Worm (Caenorhabditis elegans) whole organism, early embryonic: ENCODE measurements around the gene srd-2.

ENCODE experiments used
- B0310.2 ChIP-seq: sonication (generic microtip); optimal IDR thresholded peaks from 2 replicates; lab custom pipeline; 2016; ENCODE audit warnings: mild to moderate bottlenecking, missing genetic modification characterization, missing compliant biosample characterization
- ama-1 ChIP-seq: fragments of 150-350 bp; optimal IDR thresholded peaks from 2 replicates; lab custom pipeline; 2014
- hnd-1 ChIP-seq: sonication (generic microtip); optimal IDR thresholded peaks from 2 replicates; lab custom pipeline; 2016; ENCODE audit warnings: missing genetic modification characterization, missing compliant biosample characterization
- tra-4 ChIP-seq: sonication (generic microtip); optimal IDR thresholded peaks from 2 replicates; lab custom pipeline; 2017; ENCODE audit warnings: missing genetic modification characterization, missing compliant biosample characterization

ce11 chrII:10164137-10164536 lies 23.6 kb downstream of the srd-2 start:
- TF ChIP-seq ama-1 (lab: Kevin White, UChicago) (no peak), hnd-1 (tag; lab: Kevin White, UChicago) (no peak), B0310.2 (tag; lab: Kevin White, UChicago) (no peak), tra-4 (tag; lab: Kevin White, UChicago) (no peak)
